Worm (Caenorhabditis elegans) whole organism, L2 larva: Measurements from ENCODE around the gene srw-44.

ENCODE experiments used
- C34F6.9 ChIP-seq: fragments of 150-350 bp; optimal IDR thresholded peaks from 2 replicates; lab custom pipeline; 2014; ENCODE audit warnings: missing biosample characterization, missing genetic modification characterization
- R02D3.7 ChIP-seq: fragments of 150-350 bp; optimal IDR thresholded peaks from 2 replicates; lab custom pipeline; 2014; ENCODE audit warnings: missing biosample characterization, missing genetic modification characterization
- ZK546.5 ChIP-seq: sonication (generic microtip); optimal IDR thresholded peaks from 2 replicates; lab custom pipeline; 2017; ENCODE audit warnings: missing biosample characterization, missing genetic modification characterization
- aly-2 ChIP-seq: fragments of 150-350 bp; optimal IDR thresholded peaks from 2 replicates; lab custom pipeline; 2014; ENCODE audit warnings: missing biosample characterization, missing genetic modification characterization
- ama-1 ChIP-seq: fragments of 150-350 bp; optimal IDR thresholded peaks from 2 replicates; lab custom pipeline; 2018; ENCODE audit warnings: inconsistent platforms
- blmp-1 ChIP-seq: sonication (generic microtip); optimal IDR thresholded peaks from 2 replicates; lab custom pipeline; 2017; ENCODE audit warnings: missing genetic modification characterization, mild to moderate bottlenecking, missing compliant biosample characterization, antibody characterized with exemption, moderate library complexity; ENCODE audit not compliant: insufficient read depth
- ceh-16 ChIP-seq: fragments of 150-350 bp; optimal IDR thresholded peaks from 2 replicates; lab custom pipeline; 2014; ENCODE audit warnings: missing biosample characterization, missing genetic modification characterization
- ceh-82 ChIP-seq: fragments of 150-350 bp; optimal IDR thresholded peaks from 2 replicates; lab custom pipeline; 2014; ENCODE audit warnings: missing biosample characterization, missing genetic modification characterization
- crh-2 ChIP-seq: sonication (generic microtip); optimal IDR thresholded peaks from 2 replicates; lab custom pipeline; 2017; ENCODE audit warnings: missing biosample characterization, missing genetic modification characterization
- dmd-4 ChIP-seq: sonication (generic microtip); optimal IDR thresholded peaks from 2 replicates; lab custom pipeline; 2017; ENCODE audit warnings: missing biosample characterization, missing genetic modification characterization
- egl-27 ChIP-seq: sonication (generic microtip); optimal IDR thresholded peaks from 3 replicates; lab custom pipeline; 2017; ENCODE audit warnings: missing biosample characterization, missing genetic modification reagents, missing genetic modification characterization
- elt-1 ChIP-seq: fragments of 150-350 bp; optimal IDR thresholded peaks from 2 replicates; lab custom pipeline; 2014; ENCODE audit warnings: missing biosample characterization, missing genetic modification characterization
- fos-1 ChIP-seq: fragments of 150-350 bp; optimal IDR thresholded peaks from 2 replicates; lab custom pipeline; 2014; ENCODE audit warnings: missing biosample characterization, missing genetic modification characterization
- gmeb-1 ChIP-seq: fragments of 150-350 bp; optimal IDR thresholded peaks from 2 replicates; lab custom pipeline; 2014; ENCODE audit warnings: missing biosample characterization, missing genetic modification characterization
- lin-39 ChIP-seq: fragments of 150-350 bp; optimal IDR thresholded peaks from 2 replicates; lab custom pipeline; 2014; ENCODE audit warnings: missing biosample characterization, missing genetic modification reagents, missing genetic modification characterization
- lsy-2 ChIP-seq, 2 experiments: fragments of 150-350 bp in 1 of 2; sonication (generic microtip) in 1 of 2; optimal IDR thresholded peaks; 2 replicates each; lab custom pipeline; 2014 to 2017; ENCODE audit warnings: missing biosample characterization in 2 of 2, missing genetic modification characterization in 2 of 2
- mdl-1 ChIP-seq, 2 experiments: fragments of 150-350 bp in 1 of 2; sonication (generic microtip) in 1 of 2; optimal IDR thresholded peaks; 2 replicates each; lab custom pipeline; 2017; ENCODE audit warnings: missing biosample characterization in 2 of 2, missing genetic modification characterization in 2 of 2
- nhr-11 ChIP-seq: fragments of 150-350 bp; optimal IDR thresholded peaks from 2 replicates; lab custom pipeline; 2014; ENCODE audit warnings: missing biosample characterization, missing genetic modification characterization
- nhr-12 ChIP-seq: fragments of 150-350 bp; optimal IDR thresholded peaks from 2 replicates; lab custom pipeline; 2014; ENCODE audit warnings: missing biosample characterization, missing genetic modification characterization
- nhr-129 ChIP-seq: fragments of 150-350 bp; optimal IDR thresholded peaks from 2 replicates; lab custom pipeline; 2014; ENCODE audit warnings: missing biosample characterization, missing genetic modification characterization
- nhr-21 ChIP-seq: fragments of 150-350 bp; optimal IDR thresholded peaks from 2 replicates; lab custom pipeline; 2014; ENCODE audit warnings: missing biosample characterization, missing genetic modification characterization
- nhr-23 ChIP-seq: fragments of 150-350 bp; optimal IDR thresholded peaks from 2 replicates; lab custom pipeline; 2014; ENCODE audit warnings: missing biosample characterization, missing genetic modification reagents, missing genetic modification characterization
- nhr-237 ChIP-seq: fragments of 150-350 bp; optimal IDR thresholded peaks from 2 replicates; lab custom pipeline; 2014; ENCODE audit warnings: missing biosample characterization, missing genetic modification characterization
- skn-1 ChIP-seq: sonication (generic microtip); optimal IDR thresholded peaks from 2 replicates; lab custom pipeline; 2017; ENCODE audit warnings: missing biosample characterization, missing genetic modification characterization
- sma-3 ChIP-seq: sonication (generic microtip); optimal IDR thresholded peaks from 2 replicates; lab custom pipeline; 2016; ENCODE audit warnings: missing genetic modification reagents, missing genetic modification characterization, missing compliant biosample characterization
- sma-9 ChIP-seq, 2 experiments: fragments of 150-350 bp in 1 of 2; sonication (generic microtip) in 1 of 2; optimal IDR thresholded peaks; 2 replicates each; lab custom pipeline; 2014 to 2016; ENCODE audit warnings: missing genetic modification characterization in 2 of 2, mild to moderate bottlenecking in 1 of 2, missing biosample characterization in 1 of 2, missing compliant biosample characterization in 1 of 2, missing genetic modification reagents in 1 of 2, moderate library complexity in 1 of 2
- unc-39 ChIP-seq: fragments of 150-350 bp; optimal IDR thresholded peaks from 2 replicates; lab custom pipeline; 2014; ENCODE audit warnings: missing biosample characterization, missing genetic modification characterization
- unc-55 ChIP-seq: fragments of 150-350 bp; sonication (generic microtip); optimal IDR thresholded peaks from 3 replicates; lab custom pipeline; 2014; ENCODE audit warnings: missing biosample characterization, missing genetic modification reagents, missing genetic modification characterization
- ztf-1 ChIP-seq: fragments of 200-800 bp; sonication (Bioruptor generic); conservative IDR thresholded peaks from 2 replicates; pipeline ENCODE4 v1.3.6; 2022; ENCODE audit warnings: missing genetic modification characterization, missing compliant biosample characterization
- ztf-11 ChIP-seq: sonication (generic microtip); optimal IDR thresholded peaks from 2 replicates; lab custom pipeline; 2017; ENCODE audit warnings: missing biosample characterization, missing genetic modification characterization
- ztf-4 ChIP-seq: fragments of 150-350 bp; optimal IDR thresholded peaks from 2 replicates; lab custom pipeline; 2014; ENCODE audit warnings: missing biosample characterization, missing genetic modification characterization

The srw-44 gene

ce11 chrV:16716574-16716973, 36.5 kb downstream of the srw-44 start, which contains the start of gene srh-137:
srh-137 (minus strand) TSS chrV:16716674.
- TF ChIP-seq unc-39 (no peak), nhr-129 (no peak), R02D3.7 (tag; lab: Kevin White, UChicago) (no peak), ztf-1 (GFP tag; lab: Robert Waterston, UW) (no peak), unc-55 (no peak), ceh-16 (tag; lab: Kevin White, UChicago) (no peak), blmp-1 (tag; lab: Kevin White, UChicago) (no peak), sma-3 (GFP tag; lab: Kevin White, UChicago) (no peak), nhr-237 (tag; lab: Kevin White, UChicago) (no peak), crh-2 (tag; lab: Kevin White, UChicago) (no peak)

- TF ChIP-seq sma-9 (GFP tag; optimal IDR thresholded peaks at IDR 0.05; lab: Kevin White, UChicago) (no peak), sma-9 (tag; optimal IDR thresholded peaks at IDR 0.05; lab: Kevin White, UChicago) (no peak), nhr-12 (no peak), nhr-129 (no peak), nhr-23 (tag; lab: Kevin White, UChicago) (no peak), dmd-4 (tag; lab: Kevin White, UChicago) (no peak), skn-1 (tag; lab: Kevin White, UChicago) (no peak), ceh-82 (tag; lab: Kevin White, UChicago) (no peak), aly-2 (no peak), lin-39 (tag; lab: Kevin White, UChicago) (no peak), nhr-21 (tag; lab: Kevin White, UChicago) (no peak)
- TF ChIP-seq, all 48 proteins: peak for 0
Measured at ce11 chrV:16723744-16724143, 43.7 kb downstream of the srw-44 start, which contains the start of gene nhr-112. nhr-112 (minus strand) TSS chrV:16723844.

ce11 chrV:16724574-16724973, 44.5 kb downstream of the srw-44 start:
- TF ChIP-seq sma-9 (GFP tag; optimal IDR thresholded peaks at IDR 0.05; lab: Kevin White, UChicago) (peak; percentile 75), sma-9 (tag; optimal IDR thresholded peaks at IDR 0.05; lab: Kevin White, UChicago) (no peak), fos-1 (tag; lab: Kevin White, UChicago) (peak; percentile 41), C34F6.9 (no peak), nhr-129 (peak; percentile 42)

ce11 chrV:16725955-16726354, 45.9 kb downstream of the srw-44 start:
- peak; percentile 16 for TF ChIP-seq gmeb-1 (tag; lab: Kevin White, UChicago)
- TF ChIP-seq ztf-11: no peak
- TF ChIP-seq sma-9 (GFP tag; optimal IDR thresholded peaks at IDR 0.05; lab: Kevin White, UChicago): peak; percentile 74
- TF ChIP-seq sma-9 (tag; optimal IDR thresholded peaks at IDR 0.05; lab: Kevin White, UChicago): no peak
- TF ChIP-seq crh-2 (tag; lab: Kevin White, UChicago): peak; percentile 65
- peak; percentile 31 for TF ChIP-seq sma-3 (GFP tag; lab: Kevin White, UChicago)
- TF ChIP-seq fos-1 (tag; lab: Kevin White, UChicago): peak; percentile 95
- TF ChIP-seq ama-1 (lab: Kevin White, UChicago): no peak

ce11 chrV:16726915-16727314, 46.8 kb downstream of the srw-44 start, which contains the start of gene T25E12.14:
T25E12.14 (plus strand) TSS chrV:16727215.
- TF ChIP-seq ztf-4: no peak
- no peak for TF ChIP-seq nhr-12
- no peak for TF ChIP-seq R02D3.7 (tag; lab: Kevin White, UChicago)
- TF ChIP-seq gmeb-1 (tag; lab: Kevin White, UChicago): no peak
- no peak for TF ChIP-seq nhr-129
- TF ChIP-seq unc-55: no peak
- TF ChIP-seq lin-39 (tag; lab: Kevin White, UChicago): no peak
- no peak for TF ChIP-seq nhr-11 (tag; lab: Kevin White, UChicago)
- no peak for TF ChIP-seq ZK546.5 (tag; lab: Kevin White, UChicago)
- no peak for TF ChIP-seq elt-1
- TF ChIP-seq sma-9 (GFP tag; optimal IDR thresholded peaks at IDR 0.05; lab: Kevin White, UChicago): no peak
- TF ChIP-seq sma-9 (tag; optimal IDR thresholded peaks at IDR 0.05; lab: Kevin White, UChicago): no peak
- no peak for TF ChIP-seq lsy-2 (tag; optimal IDR thresholded peaks at IDR 0.05; lab: Kevin White, UChicago)
- TF ChIP-seq mdl-1 (tag; optimal IDR thresholded peaks at IDR 0.05; lab: Kevin White, UChicago): no peak
- no peak for TF ChIP-seq egl-27
- no peak for TF ChIP-seq nhr-23 (tag; lab: Kevin White, UChicago)
- TF ChIP-seq fos-1 (tag; lab: Kevin White, UChicago): no peak

- peak; percentile 60 for TF ChIP-seq fos-1 (tag; lab: Kevin White, UChicago)
- no peak for TF ChIP-seq crh-2 (tag; lab: Kevin White, UChicago)
- TF ChIP-seq sma-9 (GFP tag; optimal IDR thresholded peaks at IDR 0.05; lab: Kevin White, UChicago): no peak
- no peak for TF ChIP-seq sma-9 (tag; optimal IDR thresholded peaks at IDR 0.05; lab: Kevin White, UChicago)
- TF ChIP-seq dmd-4 (tag; lab: Kevin White, UChicago): no peak
Measured at ce11 chrV:16728431-16728830, 48.4 kb downstream of the srw-44 start, which contains the start of gene fbxa-127. fbxa-127 (plus strand) TSS chrV:16728731.
